Fruit fly (Drosophila melanogaster) whole organism, embryonic: ENCODE data around the gene CG43134.

ENCODE experiments used
- ham ChIP-seq: fragments of 200-800 bp; sonication (Bioruptor generic); IDR thresholded peaks from 2 replicates; pipeline ENCODE4 v1.3.6; 2022; ENCODE audit warnings: missing biosample characterization, missing genetic modification characterization
- sc ChIP-seq, 3 experiments: fragments of >200 bp in 2 of 3; fragments of 200-800 bp in 1 of 3; sonication (Bioruptor generic) in 1 of 3; optimal IDR thresholded peaks; 2 replicates in 2 of 3; 3 replicates in 1 of 3; lab custom pipeline; 2017; ENCODE audit warnings: mild to moderate bottlenecking in 1 of 3, missing biosample characterization in 1 of 3, missing genetic modification characterization in 1 of 3, missing genetic modification reagents in 1 of 3

dm6 chrX:4203713-4204447, 43.2 kb upstream of the CG43134 start:
- TF ChIP-seq ham (GFP tag; lab: Robert Waterston, UW) = no peak
- no peak for TF ChIP-seq sc (optimal IDR thresholded peaks at IDR 0.05; lab: Kevin White, UChicago)
- no peak for TF ChIP-seq sc (GFP tag; optimal IDR thresholded peaks at IDR 0.05; lab: Kevin White, UChicago)
